Worm (Caenorhabditis elegans) whole organism, L3 larva: ENCODE measurements around the gene dbl-1.
A peak's percentile ranks its signal among the peaks of the same experiment; 100 is the strongest.

ENCODE experiments used
- R02D3.7 ChIP-seq: fragments of 150-350 bp; optimal IDR thresholded peaks from 2 replicates; lab custom pipeline; 2014; ENCODE audit warnings: missing biosample characterization, missing genetic modification characterization
- ama-1 ChIP-seq: fragments of 150-350 bp; optimal IDR thresholded peaks from 2 replicates; lab custom pipeline; 2018
- ceh-82 ChIP-seq: fragments of 150-350 bp; optimal IDR thresholded peaks from 2 replicates; lab custom pipeline; 2014; ENCODE audit warnings: missing biosample characterization, missing genetic modification characterization
- ceh-9 ChIP-seq: sonication (generic microtip); optimal IDR thresholded peaks from 2 replicates; lab custom pipeline; 2018; ENCODE audit warnings: missing biosample characterization, missing genetic modification characterization
- daf-12 ChIP-seq: fragments of 150-350 bp; optimal IDR thresholded peaks from 2 replicates; lab custom pipeline; 2014; ENCODE audit warnings: missing biosample characterization, missing genetic modification reagents, missing genetic modification characterization
- egl-27 ChIP-seq: sonication (generic microtip); optimal IDR thresholded peaks from 4 replicates; lab custom pipeline; 2017; ENCODE audit warnings: missing biosample characterization, missing genetic modification reagents, missing genetic modification characterization
- egl-5 ChIP-seq: fragments of 150-350 bp; optimal IDR thresholded peaks from 2 replicates; lab custom pipeline; 2017; ENCODE audit warnings: missing biosample characterization, missing genetic modification reagents, missing genetic modification characterization, inconsistent platforms
- elt-1 ChIP-seq: fragments of 150-350 bp; optimal IDR thresholded peaks from 2 replicates; lab custom pipeline; 2014; ENCODE audit warnings: missing biosample characterization, missing genetic modification characterization
- elt-2 ChIP-seq: sonication (generic microtip); optimal IDR thresholded peaks from 2 replicates; lab custom pipeline; 2016; ENCODE audit warnings: missing genetic modification reagents, mild to moderate bottlenecking, missing genetic modification characterization, missing compliant biosample characterization
- elt-3 ChIP-seq, 3 experiments: fragments of 150-350 bp in 1 of 3; sonication (generic microtip) in 2 of 3; optimal IDR thresholded peaks; 2 replicates in 2 of 3; 4 replicates in 1 of 3; lab custom pipeline; 2014 to 2017; ENCODE audit warnings: missing biosample characterization in 3 of 3, missing genetic modification characterization in 3 of 3
- fkh-2 ChIP-seq: fragments of 150-350 bp; optimal IDR thresholded peaks from 2 replicates; lab custom pipeline; 2014; ENCODE audit warnings: missing biosample characterization, missing genetic modification reagents, missing genetic modification characterization
- fos-1 ChIP-seq: fragments of 150-350 bp; optimal IDR thresholded peaks from 2 replicates; lab custom pipeline; 2014; ENCODE audit warnings: missing biosample characterization, missing genetic modification characterization
- hmg-11 ChIP-seq: sonication (generic microtip); optimal IDR thresholded peaks from 2 replicates; lab custom pipeline; 2016; ENCODE audit warnings: missing genetic modification characterization, missing compliant biosample characterization
- lin-39 ChIP-seq: fragments of 150-350 bp; optimal IDR thresholded peaks from 2 replicates; lab custom pipeline; 2018; ENCODE audit warnings: missing biosample characterization, missing genetic modification reagents, missing genetic modification characterization
- lsy-12 ChIP-seq: sonication (generic microtip); optimal IDR thresholded peaks from 2 replicates; lab custom pipeline; 2016; ENCODE audit warnings: mild to moderate bottlenecking, missing genetic modification characterization, missing compliant biosample characterization
- mdl-1 ChIP-seq: fragments of 150-350 bp; optimal IDR thresholded peaks from 2 replicates; lab custom pipeline; 2014; ENCODE audit warnings: missing biosample characterization, missing genetic modification characterization
- mml-1 ChIP-seq: fragments of 150-350 bp; sonication (generic microtip); optimal IDR thresholded peaks from 3 replicates; lab custom pipeline; 2014; ENCODE audit warnings: missing biosample characterization, missing genetic modification characterization
- nhr-11 ChIP-seq: fragments of 150-350 bp; optimal IDR thresholded peaks from 2 replicates; lab custom pipeline; 2014; ENCODE audit warnings: missing biosample characterization, missing genetic modification characterization
- nhr-12 ChIP-seq: fragments of 150-350 bp; optimal IDR thresholded peaks from 2 replicates; lab custom pipeline; 2014; ENCODE audit warnings: missing biosample characterization, missing genetic modification characterization
- nhr-237 ChIP-seq: fragments of 150-350 bp; optimal IDR thresholded peaks from 2 replicates; lab custom pipeline; 2014; ENCODE audit warnings: missing biosample characterization, missing genetic modification characterization
- nhr-25 ChIP-seq: sonication (generic microtip); optimal IDR thresholded peaks from 2 replicates; lab custom pipeline; 2017; ENCODE audit warnings: missing biosample characterization, missing genetic modification characterization
- nhr-28 ChIP-seq: fragments of 150-350 bp; optimal IDR thresholded peaks from 2 replicates; lab custom pipeline; 2014; ENCODE audit warnings: missing biosample characterization, missing genetic modification characterization
- nhr-43 ChIP-seq: sonication (generic microtip); optimal IDR thresholded peaks from 2 replicates; lab custom pipeline; 2016; ENCODE audit warnings: mild to moderate bottlenecking, missing genetic modification characterization, missing compliant biosample characterization; ENCODE audit not compliant: poor library complexity, severe bottlenecking
- nhr-76 ChIP-seq: fragments of 150-350 bp; sonication (generic microtip); optimal IDR thresholded peaks from 5 replicates; lab custom pipeline; 2014; ENCODE audit warnings: missing biosample characterization, missing genetic modification characterization
- nhr-77 ChIP-seq: fragments of 150-350 bp; optimal IDR thresholded peaks from 2 replicates; lab custom pipeline; 2014; ENCODE audit warnings: missing biosample characterization, missing genetic modification characterization
- pqm-1 ChIP-seq: fragments of 150-350 bp; optimal IDR thresholded peaks from 2 replicates; lab custom pipeline; 2017; ENCODE audit warnings: missing biosample characterization, missing genetic modification characterization, inconsistent platforms
- sea-2 ChIP-seq: fragments of 150-350 bp; sonication (generic microtip); optimal IDR thresholded peaks from 4 replicates; lab custom pipeline; 2014; ENCODE audit warnings: missing biosample characterization, missing genetic modification reagents, missing genetic modification characterization
- skn-1 ChIP-seq: fragments of 150-350 bp; optimal IDR thresholded peaks from 2 replicates; lab custom pipeline; 2014; ENCODE audit warnings: missing biosample characterization, missing genetic modification characterization
- snpc-4 ChIP-seq: fragments of 150-350 bp; optimal IDR thresholded peaks from 2 replicates; lab custom pipeline; 2014; ENCODE audit warnings: missing biosample characterization, missing genetic modification characterization
- tbx-2 ChIP-seq: sonication (generic microtip); optimal IDR thresholded peaks from 2 replicates; lab custom pipeline; 2016; ENCODE audit warnings: mild to moderate bottlenecking, missing genetic modification characterization, missing compliant biosample characterization
- unc-39 ChIP-seq: sonication (generic microtip); optimal IDR thresholded peaks from 4 replicates; lab custom pipeline; 2017; ENCODE audit warnings: missing biosample characterization, missing genetic modification characterization
- unc-62 ChIP-seq: fragments of 150-350 bp; sonication (generic microtip); optimal IDR thresholded peaks from 4 replicates; lab custom pipeline; 2014; ENCODE audit warnings: missing biosample characterization, missing genetic modification reagents, missing genetic modification characterization
- zag-1 ChIP-seq: fragments of 150-350 bp; optimal IDR thresholded peaks from 2 replicates; lab custom pipeline; 2014; ENCODE audit warnings: missing biosample characterization, missing genetic modification characterization
- ztf-11 ChIP-seq: fragments of 150-350 bp; optimal IDR thresholded peaks from 2 replicates; lab custom pipeline; 2014; ENCODE audit warnings: missing biosample characterization, missing genetic modification characterization
- ztf-4 ChIP-seq: fragments of 150-350 bp; optimal IDR thresholded peaks from 2 replicates; lab custom pipeline; 2014; ENCODE audit warnings: missing biosample characterization, missing genetic modification characterization

The dbl-1 gene

DNA sequence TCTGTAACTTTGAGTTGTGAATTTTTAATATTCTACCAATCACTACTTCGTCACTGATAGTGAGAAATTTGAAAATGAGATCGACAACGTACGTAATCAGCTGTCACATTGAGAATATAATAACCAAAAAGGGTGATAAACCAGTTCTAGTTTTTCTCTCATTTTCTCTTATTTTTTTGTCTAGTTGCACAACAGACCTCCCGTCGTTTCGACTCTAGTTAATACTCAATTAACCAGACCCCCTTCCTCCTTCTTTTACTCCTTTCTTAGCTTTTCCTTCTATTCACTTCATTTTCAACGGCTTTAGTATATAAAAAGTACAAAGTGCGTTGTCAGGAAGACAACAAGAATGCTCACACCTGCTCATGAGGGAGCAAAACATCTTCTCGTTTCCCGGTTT lies 30.7 kb upstream of the dbl-1 start, which contains the start of gene ZC487.1:
TSS of gene ZC487.1 (plus strand) at position 301 of the 400 bp plus-strand sequence.
- no peak for TF ChIP-seq lsy-12 (tag; lab: Kevin White, UChicago)
- no peak for TF ChIP-seq ceh-82
- TF ChIP-seq elt-1 (tag; lab: Kevin White, UChicago) = no peak
- TF ChIP-seq snpc-4 (tag; lab: Kevin White, UChicago) = no peak
- TF ChIP-seq fkh-2 (tag; lab: Kevin White, UChicago) = no peak
- TF ChIP-seq skn-1 (tag; lab: Kevin White, UChicago) = no peak
- no peak for TF ChIP-seq daf-12 (tag; lab: Kevin White, UChicago)
- TF ChIP-seq elt-2 (tag; lab: Kevin White, UChicago) = no peak
- TF ChIP-seq fos-1 (tag; lab: Kevin White, UChicago) = no peak
- no peak for TF ChIP-seq hmg-11
- no peak for TF ChIP-seq unc-39 (tag; lab: Kevin White, UChicago)
- TF ChIP-seq nhr-76 = no peak
- no peak for TF ChIP-seq egl-5 (tag; lab: Kevin White, UChicago)
- no peak for TF ChIP-seq nhr-11
- TF ChIP-seq ama-1 (lab: Kevin White, UChicago) = no peak
- no peak for TF ChIP-seq nhr-77 (tag; lab: Kevin White, UChicago)

DNA sequence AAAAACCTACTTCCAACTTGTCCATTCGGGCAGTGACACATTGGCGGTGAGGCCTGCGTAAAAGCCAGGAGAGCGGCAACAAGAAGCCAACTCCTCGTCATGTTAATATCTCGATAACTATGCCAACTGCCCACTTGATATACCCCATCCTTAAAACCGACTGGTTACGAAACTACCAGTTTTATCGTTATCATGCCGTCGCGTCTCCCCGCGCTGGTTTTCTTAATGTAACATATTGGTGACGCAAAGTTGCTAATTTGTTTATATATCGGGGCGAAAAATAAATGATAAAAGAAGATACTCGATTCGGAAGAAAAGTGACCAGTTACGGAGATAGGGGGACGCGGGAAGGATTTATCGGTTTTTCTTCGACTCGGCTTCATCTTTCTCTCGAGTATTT lies 26.3 kb upstream of the dbl-1 start, which contains the start of gene grl-9:
TSS of gene grl-9 (minus strand) at position 101 of the 400 bp plus-strand sequence.
- no peak for TF ChIP-seq unc-62 (GFP tag; lab: Kevin White, UChicago)
- TF ChIP-seq pqm-1 (tag; lab: Kevin White, UChicago) = no peak

DNA sequence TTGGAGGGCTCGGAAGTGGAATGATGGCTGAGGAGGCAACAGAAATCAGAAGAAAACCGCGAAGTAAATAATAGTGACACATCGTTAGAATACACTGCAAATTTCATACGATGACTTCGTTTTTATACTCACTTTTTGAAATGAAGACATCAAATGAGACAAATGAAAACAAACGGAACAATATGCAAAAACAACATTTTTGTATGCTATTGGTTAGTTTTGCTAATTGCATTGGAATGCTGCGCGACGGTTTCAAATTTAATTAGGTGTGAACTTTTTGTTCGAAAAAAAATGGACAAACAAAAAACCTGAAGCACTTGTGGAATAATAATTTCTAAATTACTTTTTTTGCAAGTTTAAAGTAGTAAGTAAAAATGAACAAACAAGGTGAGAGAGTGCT lies 24.9 kb upstream of the dbl-1 start, which contains the start of gene grl-8:
TSS of gene grl-8 (minus strand) at position 101 of the 400 bp plus-strand sequence.
- TF ChIP-seq nhr-12 = no peak
- no peak for TF ChIP-seq elt-2 (tag; lab: Kevin White, UChicago)
- no peak for TF ChIP-seq tbx-2 (tag; lab: Kevin White, UChicago)
- no peak for TF ChIP-seq mdl-1
- no peak for TF ChIP-seq lin-39 (tag; lab: Kevin White, UChicago)
- TF ChIP-seq R02D3.7 = no peak
- TF ChIP-seq ceh-9 (tag; lab: Kevin White, UChicago) = no peak
- no peak for TF ChIP-seq nhr-237 (tag; lab: Kevin White, UChicago)
- TF ChIP-seq elt-3 (tag; optimal IDR thresholded peaks at IDR 0.05; lab: Kevin White, UChicago) = no peak
- no peak for TF ChIP-seq nhr-43 (tag; lab: Kevin White, UChicago)
- TF ChIP-seq skn-1 (tag; lab: Kevin White, UChicago) = no peak
- no peak for TF ChIP-seq hmg-11

DNA sequence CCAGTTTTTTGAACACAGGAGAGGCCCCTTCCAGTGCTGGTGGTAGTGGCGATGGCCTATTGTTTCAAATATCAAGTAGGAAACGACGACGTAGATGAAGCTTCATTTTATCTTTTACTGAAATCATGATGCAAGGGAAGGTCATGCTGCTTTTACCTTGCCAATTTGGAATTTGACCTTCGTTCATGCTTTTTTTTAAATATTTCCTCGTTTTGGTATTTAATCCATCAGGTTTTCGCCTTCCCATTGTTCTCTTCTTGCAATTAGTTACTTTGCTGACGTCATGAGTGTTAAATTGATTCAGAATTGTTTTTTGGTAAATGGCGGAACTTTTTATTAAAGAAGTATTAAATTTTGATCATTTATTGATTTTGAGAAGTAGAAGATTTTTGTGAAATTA lies 21.8 kb upstream of the dbl-1 start:
- peak; percentile 81 for TF ChIP-seq nhr-25 (tag; lab: Kevin White, UChicago)
- no peak for TF ChIP-seq sea-2

DNA sequence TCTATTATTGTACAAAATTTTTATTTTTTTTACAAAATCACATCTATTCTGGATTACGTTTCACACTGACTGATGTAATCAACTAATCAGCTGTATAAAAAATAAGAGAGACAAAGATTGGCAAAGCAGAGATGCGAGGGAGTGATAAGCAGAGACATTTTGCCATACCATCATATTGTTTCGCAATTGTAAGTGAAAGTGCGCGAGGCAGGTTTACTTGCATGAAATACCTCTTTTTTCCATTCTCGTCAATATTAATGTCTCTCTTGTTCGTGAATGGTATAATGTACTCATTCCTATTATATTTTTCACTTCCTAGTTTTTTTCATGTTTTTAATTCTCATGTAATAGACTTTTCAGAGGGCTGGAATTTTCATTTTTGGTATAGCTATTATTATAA lies 21.1 kb upstream of the dbl-1 start:
- TF ChIP-seq egl-27 (no peak), nhr-28 (tag; lab: Kevin White, UChicago) (no peak), nhr-11 (no peak), ztf-4 (no peak), mml-1 (tag; lab: Kevin White, UChicago) (no peak), tbx-2 (tag; lab: Kevin White, UChicago) (no peak), zag-1 (tag; lab: Kevin White, UChicago) (no peak), hmg-11 (no peak), elt-1 (tag; lab: Kevin White, UChicago) (peak; percentile 79), lsy-12 (tag; lab: Kevin White, UChicago) (no peak), pqm-1 (tag; lab: Kevin White, UChicago) (no peak), ztf-11 (tag; lab: Kevin White, UChicago) (no peak), nhr-25 (tag; lab: Kevin White, UChicago) (peak; percentile 77), ceh-9 (tag; lab: Kevin White, UChicago) (no peak)
